Worm (Caenorhabditis elegans): ENCODE measurements around the gene col-97.

The col-97 gene

ce11 chrIII:13020741-13021140, 27.2 kb upstream of the col-97 start, which contains the start of gene cyp-13A11:
cyp-13A11 (plus strand) TSS chrIII:13021006.
- TF ChIP-seq flt-1 (GFP tag; IDR thresholded peaks at IDR 0.05), result no peak
- TF ChIP-seq tra-4 (tag; optimal IDR thresholded peaks at IDR 0.05), result no peak
- TF ChIP-seq tbx-37 (GFP tag; conservative IDR thresholded peaks at IDR 0.05), result no peak
- TF ChIP-seq sea-1 (GFP tag; conservative IDR thresholded peaks at IDR 0.05), result no peak
- TF ChIP-seq hnd-1 (tag; optimal IDR thresholded peaks at IDR 0.05), result no peak
- TF ChIP-seq ama-1 (optimal IDR thresholded peaks at IDR 0.05), result no peak

- TF ChIP-seq aly-1 (tag; optimal IDR thresholded peaks at IDR 0.05) (no peak), B0310.2 (tag; optimal IDR thresholded peaks at IDR 0.05) (no peak), scrt-1 (GFP tag; IDR thresholded peaks at IDR 0.05) (no peak), tbx-37 (GFP tag; conservative IDR thresholded peaks at IDR 0.05) (no peak), hnd-1 (tag; optimal IDR thresholded peaks at IDR 0.05) (no peak), ceh-13 (GFP tag; optimal IDR thresholded peaks at IDR 0.05) (no peak), sea-1 (GFP tag; conservative IDR thresholded peaks at IDR 0.05) (no peak), flt-1 (GFP tag; IDR thresholded peaks at IDR 0.05) (no peak), tbx-11 (GFP tag; IDR thresholded peaks at IDR 0.05) (no peak), hmbx-1 (tag; optimal IDR thresholded peaks at IDR 0.05) (no peak), F13C5.2 (tag; optimal IDR thresholded peaks at IDR 0.05) (no peak), tra-4 (tag; optimal IDR thresholded peaks at IDR 0.05) (no peak), pes-1 (GFP tag; IDR thresholded peaks at IDR 0.05) (no peak), hmg-4 (GFP tag; optimal IDR thresholded peaks at IDR 0.05) (no peak), ceh-36 (tag; optimal IDR thresholded peaks at IDR 0.05) (no peak), ama-1 (optimal IDR thresholded peaks at IDR 0.05) (no peak), ets-7 (tag; optimal IDR thresholded peaks at IDR 0.05) (no peak)
Measured at ce11 chrIII:13019547-13020098, 26.1 kb upstream of the col-97 start.

ce11 chrIII:13018619-13019018, 25.1 kb upstream of the col-97 start, which contains the start of gene col-98:
col-98 (plus strand) TSS chrIII:13019008.
- TF ChIP-seq ceh-36 (tag; optimal IDR thresholded peaks at IDR 0.05) (no peak), pes-1 (GFP tag; IDR thresholded peaks at IDR 0.05) (no peak), ets-7 (tag; optimal IDR thresholded peaks at IDR 0.05) (no peak), aly-1 (tag; optimal IDR thresholded peaks at IDR 0.05) (no peak), F13C5.2 (tag; optimal IDR thresholded peaks at IDR 0.05) (no peak), B0310.2 (tag; optimal IDR thresholded peaks at IDR 0.05) (no peak), scrt-1 (GFP tag; IDR thresholded peaks at IDR 0.05) (no peak), tra-4 (tag; optimal IDR thresholded peaks at IDR 0.05) (no peak), tbx-37 (GFP tag; conservative IDR thresholded peaks at IDR 0.05) (no peak), hnd-1 (tag; optimal IDR thresholded peaks at IDR 0.05) (no peak), hmg-4 (GFP tag; optimal IDR thresholded peaks at IDR 0.05) (no peak), flt-1 (GFP tag; IDR thresholded peaks at IDR 0.05) (no peak), ceh-13 (GFP tag; optimal IDR thresholded peaks at IDR 0.05) (no peak), ama-1 (optimal IDR thresholded peaks at IDR 0.05) (no peak), tbx-11 (GFP tag; IDR thresholded peaks at IDR 0.05) (no peak), hmbx-1 (tag; optimal IDR thresholded peaks at IDR 0.05) (no peak), sea-1 (GFP tag; conservative IDR thresholded peaks at IDR 0.05) (no peak)

ce11 chrIII:13015754-13016317, 22.3 kb upstream of the col-97 start:
- TF ChIP-seq tra-4 (tag; optimal IDR thresholded peaks at IDR 0.05), result no peak
- no peak for TF ChIP-seq F13C5.2 (tag; optimal IDR thresholded peaks at IDR 0.05)
- no peak for TF ChIP-seq ceh-13 (GFP tag; optimal IDR thresholded peaks at IDR 0.05)
- no peak for TF ChIP-seq hnd-1 (tag; optimal IDR thresholded peaks at IDR 0.05)
- TF ChIP-seq pes-1 (GFP tag; IDR thresholded peaks at IDR 0.05), result no peak
- no peak for TF ChIP-seq aly-1 (tag; optimal IDR thresholded peaks at IDR 0.05)
- TF ChIP-seq ceh-36 (tag; optimal IDR thresholded peaks at IDR 0.05), result no peak
- no peak for TF ChIP-seq flt-1 (GFP tag; IDR thresholded peaks at IDR 0.05)
- no peak for TF ChIP-seq ama-1 (optimal IDR thresholded peaks at IDR 0.05)
- TF ChIP-seq ets-7 (tag; optimal IDR thresholded peaks at IDR 0.05), result no peak
- TF ChIP-seq hmbx-1 (tag; optimal IDR thresholded peaks at IDR 0.05), result no peak
- no peak for TF ChIP-seq B0310.2 (tag; optimal IDR thresholded peaks at IDR 0.05)
- TF ChIP-seq tbx-37 (GFP tag; conservative IDR thresholded peaks at IDR 0.05), result no peak
- no peak for TF ChIP-seq sea-1 (GFP tag; conservative IDR thresholded peaks at IDR 0.05)
- TF ChIP-seq hmg-4 (GFP tag; optimal IDR thresholded peaks at IDR 0.05), result no peak
- no peak for TF ChIP-seq scrt-1 (GFP tag; IDR thresholded peaks at IDR 0.05)
- TF ChIP-seq tbx-11 (GFP tag; IDR thresholded peaks at IDR 0.05), result no peak

ce11 chrIII:13013912-13014311, 20.4 kb upstream of the col-97 start:
- TF ChIP-seq aly-1 (tag; optimal IDR thresholded peaks at IDR 0.05) (no peak), flt-1 (GFP tag; IDR thresholded peaks at IDR 0.05) (no peak), pes-1 (GFP tag; IDR thresholded peaks at IDR 0.05) (no peak), tbx-11 (GFP tag; IDR thresholded peaks at IDR 0.05) (no peak), tra-4 (tag; optimal IDR thresholded peaks at IDR 0.05) (no peak), scrt-1 (GFP tag; IDR thresholded peaks at IDR 0.05) (no peak), sea-1 (GFP tag; conservative IDR thresholded peaks at IDR 0.05) (no peak), F13C5.2 (tag; optimal IDR thresholded peaks at IDR 0.05) (no peak), ama-1 (optimal IDR thresholded peaks at IDR 0.05) (no peak), ceh-13 (GFP tag; optimal IDR thresholded peaks at IDR 0.05) (no peak), hmg-4 (GFP tag; optimal IDR thresholded peaks at IDR 0.05) (no peak), ceh-36 (tag; optimal IDR thresholded peaks at IDR 0.05) (no peak)

- TF ChIP-seq B0310.2 (tag; optimal IDR thresholded peaks at IDR 0.05), result no peak
- TF ChIP-seq F13C5.2 (tag; optimal IDR thresholded peaks at IDR 0.05), result no peak
- no peak for TF ChIP-seq tbx-37 (GFP tag; conservative IDR thresholded peaks at IDR 0.05)
- TF ChIP-seq tbx-11 (GFP tag; IDR thresholded peaks at IDR 0.05), result no peak
- no peak for TF ChIP-seq ceh-13 (GFP tag; optimal IDR thresholded peaks at IDR 0.05)
- TF ChIP-seq ama-1 (optimal IDR thresholded peaks at IDR 0.05), result no peak
- TF ChIP-seq hmbx-1 (tag; optimal IDR thresholded peaks at IDR 0.05), result no peak
- no peak for TF ChIP-seq pes-1 (GFP tag; IDR thresholded peaks at IDR 0.05)
- no peak for TF ChIP-seq scrt-1 (GFP tag; IDR thresholded peaks at IDR 0.05)
- TF ChIP-seq hnd-1 (tag; optimal IDR thresholded peaks at IDR 0.05), result no peak
- TF ChIP-seq flt-1 (GFP tag; IDR thresholded peaks at IDR 0.05), result no peak
- TF ChIP-seq aly-1 (tag; optimal IDR thresholded peaks at IDR 0.05), result no peak
- TF ChIP-seq ets-7 (tag; optimal IDR thresholded peaks at IDR 0.05), result no peak
- no peak for TF ChIP-seq ceh-36 (tag; optimal IDR thresholded peaks at IDR 0.05)
- TF ChIP-seq hmg-4 (GFP tag; optimal IDR thresholded peaks at IDR 0.05), result no peak
- no peak for TF ChIP-seq tra-4 (tag; optimal IDR thresholded peaks at IDR 0.05)
Measured at ce11 chrIII:13011927-13012326, 18.4 kb upstream of the col-97 start.

Data from whole organism, early embryonic.